Fruit fly (Drosophila melanogaster) whole organism: ENCODE results near the gene Hap40.

Experiments
- CG8478 ChIP-seq: fragments of >200 bp; optimal IDR thresholded peaks from 2 replicates; lab custom pipeline; 2018; ENCODE audit warnings: inconsistent platforms
- Dll ChIP-seq: fragments of >200 bp; optimal IDR thresholded peaks from 2 replicates; lab custom pipeline; 2017
- EcR ChIP-seq, 2 experiments: fragments of >200 bp; optimal IDR thresholded peaks; 2 replicates each; lab custom pipeline; 2017; ENCODE audit warnings: missing biosample characterization in 2 of 2, missing genetic modification characterization in 2 of 2, missing genetic modification reagents in 2 of 2
- pan ChIP-seq: fragments of >200 bp; optimal IDR thresholded peaks from 2 replicates; lab custom pipeline; 2017
- psq ChIP-seq: fragments of >200 bp; optimal IDR thresholded peaks from 2 replicates; lab custom pipeline; 2017
- usp ChIP-seq: fragments of >200 bp; optimal IDR thresholded peaks from 2 replicates; lab custom pipeline; 2017; ENCODE audit warnings: missing biosample characterization, missing genetic modification characterization, mixed read lengths

- no peak for TF ChIP-seq psq
- TF ChIP-seq usp (GFP tag; lab: Kevin White, UChicago), result no peak
- TF ChIP-seq CG8478 (lab: Kevin White, UChicago), result no peak
- TF ChIP-seq EcR (GFP tag; optimal IDR thresholded peaks at IDR 0.05; lab: Kevin White, UChicago), result no peak
- no peak for TF ChIP-seq Dll (lab: Kevin White, UChicago)
- TF ChIP-seq pan (lab: Kevin White, UChicago), result no peak
Observed at dm6 chrX:15703720-15704206, at the start of gene Hap40, which contains the start of gene Pis.
